Worm (Caenorhabditis elegans): ENCODE data around the gene K02D3.1.

DNA sequence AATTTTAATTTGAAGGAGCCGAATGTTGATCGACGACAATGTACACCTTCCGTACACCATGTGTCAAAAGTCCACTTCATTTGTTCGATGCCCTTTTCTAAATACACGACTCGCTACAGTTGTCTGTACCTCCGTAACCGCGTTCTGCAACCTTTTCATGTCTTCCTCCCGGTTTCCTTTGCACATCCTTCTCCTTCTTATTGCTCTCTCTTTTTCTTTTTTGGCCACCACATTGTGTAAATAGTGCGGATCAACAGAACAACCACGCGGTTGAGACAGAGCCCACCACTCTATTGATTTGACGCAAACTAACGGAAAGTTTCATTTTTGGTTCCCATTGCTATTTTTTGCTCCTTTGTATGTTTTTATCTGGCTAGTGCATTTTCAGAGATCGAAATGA, 36.7 kb downstream of the K02D3.1 start:
- TF ChIP-seq flt-1 (GFP tag; IDR thresholded peaks at IDR 0.05): no peak
- no peak for TF ChIP-seq med-1 (GFP tag; optimal IDR thresholded peaks at IDR 0.05; ENCODE audit: insufficient read depth)
- TF ChIP-seq ztf-23 (GFP tag; IDR thresholded peaks at IDR 0.05): no peak
- TF ChIP-seq T22C8.4 (GFP tag; IDR thresholded peaks at IDR 0.05): no peak
- TF ChIP-seq cog-1 (tag; optimal IDR thresholded peaks at IDR 0.05): no peak

Measured in whole organism, midembryonic.